Worm (Caenorhabditis elegans): ENCODE results near the gene Y54G2A.18.

ce11 chrIV:2914545-2914944 lies 22.2 kb upstream of the Y54G2A.18 start:
- TF ChIP-seq pha-4 (tag; optimal IDR thresholded peaks at IDR 0.05) (no peak), pros-1 (tag; optimal IDR thresholded peaks at IDR 0.05) (no peak), odd-2 (tag; optimal IDR thresholded peaks at IDR 0.05) (no peak), tbx-2 (tag; optimal IDR thresholded peaks at IDR 0.05) (no peak), nhr-11 (tag; optimal IDR thresholded peaks at IDR 0.05) (no peak), pag-3 (tag; optimal IDR thresholded peaks at IDR 0.05; ENCODE audit: borderline replicate concordance) (no peak), npax-4 (tag; optimal IDR thresholded peaks at IDR 0.05) (no peak), T23F11.4 (GFP tag; optimal IDR thresholded peaks at IDR 0.05) (no peak), Y22D7AL.16 (tag; optimal IDR thresholded peaks at IDR 0.05) (no peak), ets-4 (tag; optimal IDR thresholded peaks at IDR 0.05) (no peak), ref-2 (tag; optimal IDR thresholded peaks at IDR 0.05) (no peak)

Measured in whole organism, late embryonic.